Worm (Caenorhabditis elegans) whole organism, L1 larva: ENCODE results near the gene C05B5.11.

Experiments used
- C04F5.9 ChIP-seq: sonication (generic microtip); optimal IDR thresholded peaks from 2 replicates; lab custom pipeline; 2016; ENCODE audit warnings: missing genetic modification characterization, missing compliant biosample characterization
- C16A3.4 ChIP-seq: fragments of 150-350 bp; optimal IDR thresholded peaks from 2 replicates; lab custom pipeline; 2014; ENCODE audit warnings: missing biosample characterization, missing genetic modification characterization
- aha-1 ChIP-seq: fragments of 150-350 bp; optimal IDR thresholded peaks from 2 replicates; lab custom pipeline; 2014; ENCODE audit warnings: missing biosample characterization, missing genetic modification characterization
- alr-1 ChIP-seq: fragments of 200-800 bp; sonication (Bioruptor generic); optimal IDR thresholded peaks from 2 replicates; lab custom pipeline; 2018; ENCODE audit warnings: borderline replicate concordance, mild to moderate bottlenecking, missing genetic modification characterization, missing compliant biosample characterization
- blmp-1 ChIP-seq: fragments of 150-350 bp; optimal IDR thresholded peaks from 2 replicates; lab custom pipeline; 2014; ENCODE audit warnings: missing biosample characterization, missing genetic modification characterization
- ceh-88 ChIP-seq: fragments of 200-800 bp; sonication (Bioruptor generic); IDR thresholded peaks from 2 replicates; pipeline ENCODE4 v1.3.6; 2022; ENCODE audit warnings: missing genetic modification characterization, missing compliant biosample characterization
- dsc-1 ChIP-seq: sonication (generic microtip); optimal IDR thresholded peaks from 2 replicates; lab custom pipeline; 2016; ENCODE audit warnings: mild to moderate bottlenecking, missing genetic modification characterization, missing compliant biosample characterization
- ets-5 ChIP-seq: fragments of 200-800 bp; sonication (Bioruptor generic); IDR thresholded peaks from 2 replicates; pipeline ENCODE4 v1.3.6; 2022; ENCODE audit warnings: missing genetic modification characterization, missing compliant biosample characterization
- fkh-10 ChIP-seq: sonication (generic microtip); optimal IDR thresholded peaks from 2 replicates; lab custom pipeline; 2017; ENCODE audit warnings: missing biosample characterization, missing genetic modification reagents, missing genetic modification characterization
- fkh-4 ChIP-seq: sonication (generic microtip); optimal IDR thresholded peaks from 2 replicates; lab custom pipeline; 2016; ENCODE audit warnings: missing compliant biosample characterization, missing genetic modification characterization, borderline replicate concordance
- fos-1 ChIP-seq: fragments of 150-350 bp; optimal IDR thresholded peaks from 2 replicates; lab custom pipeline; 2014; ENCODE audit warnings: missing biosample characterization, missing genetic modification characterization
- grh-1 ChIP-seq: fragments of 200-800 bp; sonication (Bioruptor generic); IDR thresholded peaks from 2 replicates; pipeline ENCODE4 v1.3.6; 2022; ENCODE audit warnings: missing genetic modification reagents, missing genetic modification characterization, missing compliant biosample characterization
- hlh-4 ChIP-seq: sonication (generic microtip); optimal IDR thresholded peaks from 2 replicates; lab custom pipeline; 2016; ENCODE audit warnings: mild to moderate bottlenecking, missing genetic modification characterization, missing compliant biosample characterization
- hpl-2 ChIP-seq: fragments of 150-350 bp; optimal IDR thresholded peaks from 2 replicates; lab custom pipeline; 2014; ENCODE audit warnings: missing biosample characterization, missing genetic modification reagents, missing genetic modification characterization
- irx-1 ChIP-seq: sonication (generic microtip); optimal IDR thresholded peaks from 2 replicates; lab custom pipeline; 2016; ENCODE audit warnings: missing genetic modification characterization, missing compliant biosample characterization
- jun-1 ChIP-seq: fragments of 150-350 bp; optimal IDR thresholded peaks from 2 replicates; lab custom pipeline; 2014; ENCODE audit warnings: missing biosample characterization, missing genetic modification reagents, missing genetic modification characterization
- lin-14 ChIP-seq: fragments of 200-800 bp; sonication (Bioruptor generic); optimal IDR thresholded peaks from 2 replicates; lab custom pipeline; 2018; ENCODE audit warnings: mild to moderate bottlenecking, missing genetic modification characterization, moderate library complexity, missing compliant biosample characterization
- lir-3 ChIP-seq: sonication (generic microtip); optimal IDR thresholded peaks from 2 replicates; lab custom pipeline; 2016; ENCODE audit warnings: mild to moderate bottlenecking, missing genetic modification characterization, moderate library complexity, missing compliant biosample characterization; ENCODE audit not compliant: poor library complexity
- mep-1 ChIP-seq: fragments of 150-350 bp; optimal IDR thresholded peaks from 2 replicates; lab custom pipeline; 2014; ENCODE audit warnings: missing biosample characterization, missing genetic modification characterization
- nhr-28 ChIP-seq: fragments of 150-350 bp; optimal IDR thresholded peaks from 2 replicates; lab custom pipeline; 2014; ENCODE audit warnings: missing biosample characterization, missing genetic modification characterization
- nhr-47 ChIP-seq: sonication (generic microtip); optimal IDR thresholded peaks from 2 replicates; lab custom pipeline; 2016; ENCODE audit warnings: mild to moderate bottlenecking, missing genetic modification characterization, moderate library complexity, missing compliant biosample characterization
- nhr-71 ChIP-seq: sonication (generic microtip); optimal IDR thresholded peaks from 2 replicates; lab custom pipeline; 2016; ENCODE audit warnings: mild to moderate bottlenecking, missing genetic modification characterization, moderate library complexity, missing compliant biosample characterization
- nhr-76 ChIP-seq: sonication (generic microtip); optimal IDR thresholded peaks from 2 replicates; lab custom pipeline; 2017; ENCODE audit warnings: missing biosample characterization, missing genetic modification characterization
- nhr-77 ChIP-seq: fragments of 150-350 bp; optimal IDR thresholded peaks from 2 replicates; lab custom pipeline; 2014; ENCODE audit warnings: missing biosample characterization, missing genetic modification characterization
- nhr-84 ChIP-seq: sonication (generic microtip); optimal IDR thresholded peaks from 2 replicates; lab custom pipeline; 2017; ENCODE audit warnings: missing biosample characterization, missing genetic modification characterization
- nhr-85 ChIP-seq: sonication (generic microtip); peaks from one replicate; lab custom pipeline; 2016; ENCODE audit warnings: missing genetic modification characterization, inconsistent platforms, missing compliant biosample characterization
- pag-3 ChIP-seq: sonication (generic microtip); optimal IDR thresholded peaks from 2 replicates; lab custom pipeline; 2017; ENCODE audit warnings: missing genetic modification characterization, mild to moderate bottlenecking, missing compliant biosample characterization, antibody characterized with exemption, borderline replicate concordance; ENCODE audit not compliant: insufficient read depth
- rnt-1 ChIP-seq: sonication (generic microtip); optimal IDR thresholded peaks from 2 replicates; lab custom pipeline; 2016; ENCODE audit warnings: mild to moderate bottlenecking, missing genetic modification characterization, moderate library complexity, missing compliant biosample characterization
- skn-1 ChIP-seq: fragments of 150-350 bp; optimal IDR thresholded peaks from 2 replicates; lab custom pipeline; 2014; ENCODE audit warnings: missing biosample characterization, missing genetic modification characterization
- snpc-4 ChIP-seq: fragments of 150-350 bp; optimal IDR thresholded peaks from 2 replicates; lab custom pipeline; 2014; ENCODE audit warnings: missing biosample characterization, missing genetic modification characterization
- tbx-2 ChIP-seq: sonication (generic microtip); optimal IDR thresholded peaks from 2 replicates; lab custom pipeline; 2016; ENCODE audit warnings: missing genetic modification characterization, missing compliant biosample characterization
- unc-130 ChIP-seq: fragments of 150-350 bp; optimal IDR thresholded peaks from 2 replicates; lab custom pipeline; 2017; ENCODE audit warnings: missing biosample characterization, missing genetic modification characterization, inconsistent platforms
- unc-62 ChIP-seq: fragments of 150-350 bp; optimal IDR thresholded peaks from 2 replicates; lab custom pipeline; 2014; ENCODE audit warnings: missing biosample characterization, missing genetic modification reagents, missing genetic modification characterization
- unc-86 ChIP-seq: sonication (generic microtip); optimal IDR thresholded peaks from 2 replicates; lab custom pipeline; 2016; ENCODE audit warnings: missing genetic modification characterization, missing compliant biosample characterization
- unc-98 ChIP-seq: fragments of 200-800 bp; sonication (Bioruptor generic); IDR thresholded peaks from 2 replicates; pipeline ENCODE4 v1.3.6; 2022; ENCODE audit warnings: missing genetic modification characterization, missing compliant biosample characterization
- vab-15 ChIP-seq: sonication (generic microtip); optimal IDR thresholded peaks from 2 replicates; lab custom pipeline; 2017; ENCODE audit warnings: missing genotype, mild to moderate bottlenecking, missing genetic modification characterization, missing compliant biosample characterization
- xbp-1 ChIP-seq: sonication (generic microtip); optimal IDR thresholded peaks from 2 replicates; lab custom pipeline; 2016; ENCODE audit warnings: missing genetic modification characterization, missing compliant biosample characterization
- ztf-11 ChIP-seq, 2 experiments: sonication (generic microtip); optimal IDR thresholded peaks; 2 replicates each; lab custom pipeline; 2016 to 2017; ENCODE audit warnings: missing genetic modification characterization in 2 of 2, missing biosample characterization in 1 of 2, missing compliant biosample characterization in 1 of 2

Gene C05B5.11

DNA sequence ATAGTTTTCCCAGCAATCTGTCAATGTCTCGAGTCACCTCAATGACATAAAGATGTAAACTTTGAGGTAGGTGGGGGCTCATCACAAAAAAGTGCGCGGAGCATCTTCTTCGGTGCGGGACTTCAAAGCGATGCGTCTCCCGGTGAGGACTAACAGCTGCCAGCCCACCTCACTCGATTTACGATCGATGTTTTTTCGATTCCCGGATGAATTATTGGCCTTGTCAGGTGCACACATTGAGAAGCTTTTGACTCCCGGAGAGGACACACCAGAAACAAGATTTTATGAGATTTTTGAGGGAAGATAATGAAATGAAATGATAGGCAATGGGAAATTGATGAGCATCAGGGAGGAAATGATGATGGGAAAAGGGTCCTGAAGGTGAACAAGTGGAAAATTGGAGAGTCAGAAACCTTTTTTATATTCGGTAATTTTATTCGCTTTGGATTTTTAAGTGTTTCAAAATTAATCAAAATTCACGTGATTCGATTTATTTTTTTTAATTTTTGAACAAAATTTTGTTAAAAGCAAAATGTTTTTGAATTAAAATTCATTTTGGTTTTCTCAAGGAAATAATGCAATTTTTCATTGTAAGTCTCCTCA is 17.4 kb upstream of the C05B5.11 start, which contains the start of gene C05B5.12:
Gene C05B5.12 (plus strand): TSS at position 553 of the 603 bp plus-strand sequence.
- TF ChIP-seq nhr-71, result no peak
- peak; percentile 46 for TF ChIP-seq rnt-1 (tag; lab: Kevin White, UChicago)
- no peak for TF ChIP-seq nhr-47 (tag; lab: Kevin White, UChicago)
- no peak for TF ChIP-seq hpl-2 (GFP tag; lab: Kevin White, UChicago)
- no peak for TF ChIP-seq nhr-84
- TF ChIP-seq pag-3 (tag; lab: Kevin White, UChicago), result no peak
- peak; percentile 52 for TF ChIP-seq lin-14 (GFP tag; lab: Kevin White, UChicago)
- no peak for TF ChIP-seq xbp-1 (tag; lab: Kevin White, UChicago)
- TF ChIP-seq nhr-77, result no peak
- TF ChIP-seq fkh-10 (GFP tag; lab: Kevin White, UChicago), result no peak
- TF ChIP-seq unc-130, result no peak
- TF ChIP-seq, all 84 proteins: peak for 2

ce11 chrIII:9988352-9988751 is 16.0 kb upstream of the C05B5.11 start, which contains the start of gene C05B5.1:
Gene C05B5.1, minus strand, starts transcription at chrIII:9988452.
- TF ChIP-seq snpc-4 (no peak), fkh-4 (tag; lab: Kevin White, UChicago) (no peak), skn-1 (no peak)

DNA sequence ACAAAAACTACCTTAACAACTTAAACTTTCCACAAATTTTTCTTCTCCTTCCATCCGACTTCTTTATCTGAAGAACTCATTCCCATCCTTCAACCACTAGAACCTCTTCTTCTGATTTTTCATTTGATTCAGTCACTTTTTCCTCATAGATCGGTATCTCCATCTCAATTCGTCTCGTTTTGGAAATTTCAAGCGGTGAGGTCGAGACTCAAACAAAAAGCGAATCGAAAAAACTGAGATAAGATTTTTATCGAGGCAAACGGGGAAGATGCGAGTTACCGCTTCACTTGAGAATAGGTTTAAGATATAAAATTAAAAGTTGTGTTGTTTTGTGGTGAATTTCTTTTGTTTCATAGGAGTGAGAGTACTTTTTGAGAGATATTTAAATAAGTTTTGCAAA is 13.0 kb upstream of the C05B5.11 start:
- TF ChIP-seq blmp-1 (tag; lab: Kevin White, UChicago), result peak; percentile 82
- no peak for TF ChIP-seq C04F5.9
- TF ChIP-seq fos-1, result no peak
- TF ChIP-seq nhr-28 (tag; lab: Kevin White, UChicago), result no peak
- TF ChIP-seq dsc-1, result no peak
- no peak for TF ChIP-seq alr-1
- TF ChIP-seq mep-1, result peak; percentile 3
- no peak for TF ChIP-seq ets-5 (GFP tag; lab: Robert Waterston, UW)
- no peak for TF ChIP-seq nhr-71
- no peak for TF ChIP-seq nhr-85 (tag; lab: Kevin White, UChicago)
- no peak for TF ChIP-seq jun-1 (tag; lab: Kevin White, UChicago)
- TF ChIP-seq lin-14 (GFP tag; lab: Kevin White, UChicago), result peak; percentile 74
- no peak for TF ChIP-seq irx-1 (tag; lab: Kevin White, UChicago)
- TF ChIP-seq rnt-1 (tag; lab: Kevin White, UChicago), result peak; percentile 14
- TF ChIP-seq unc-98 (GFP tag; lab: Robert Waterston, UW), result no peak

DNA sequence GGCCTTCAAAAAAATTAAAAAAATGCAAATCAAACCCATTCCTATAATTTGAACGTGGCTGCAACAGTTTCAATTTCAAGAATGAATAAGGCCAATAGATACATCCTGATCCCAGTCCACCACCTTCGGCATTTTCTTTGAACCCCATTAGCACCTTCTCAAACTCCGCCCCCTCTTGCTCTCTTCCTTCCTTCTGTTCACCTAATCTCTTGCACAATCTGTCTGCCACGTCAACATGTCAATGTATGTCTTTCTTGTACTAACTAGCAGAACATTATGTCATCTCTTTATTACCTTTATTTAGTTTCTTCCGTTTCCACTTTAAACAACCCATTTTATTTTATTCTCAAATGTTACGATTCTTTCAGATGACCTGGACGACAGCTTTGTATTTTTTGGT is 10.8 kb upstream of the C05B5.11 start, which contains the start of gene C05B5.4:
Gene C05B5.4 (plus strand): TSS at position 351 of the 400 bp plus-strand sequence.
- TF ChIP-seq unc-130, result no peak
- TF ChIP-seq dsc-1, result no peak
- no peak for TF ChIP-seq ztf-11 (tag; optimal IDR thresholded peaks at IDR 0.05; lab: Kevin White, UChicago)
- TF ChIP-seq C04F5.9, result no peak
- TF ChIP-seq aha-1 (tag; lab: Kevin White, UChicago), result no peak
- no peak for TF ChIP-seq nhr-47 (tag; lab: Kevin White, UChicago)
- no peak for TF ChIP-seq grh-1 (GFP tag; lab: Robert Waterston, UW)

DNA sequence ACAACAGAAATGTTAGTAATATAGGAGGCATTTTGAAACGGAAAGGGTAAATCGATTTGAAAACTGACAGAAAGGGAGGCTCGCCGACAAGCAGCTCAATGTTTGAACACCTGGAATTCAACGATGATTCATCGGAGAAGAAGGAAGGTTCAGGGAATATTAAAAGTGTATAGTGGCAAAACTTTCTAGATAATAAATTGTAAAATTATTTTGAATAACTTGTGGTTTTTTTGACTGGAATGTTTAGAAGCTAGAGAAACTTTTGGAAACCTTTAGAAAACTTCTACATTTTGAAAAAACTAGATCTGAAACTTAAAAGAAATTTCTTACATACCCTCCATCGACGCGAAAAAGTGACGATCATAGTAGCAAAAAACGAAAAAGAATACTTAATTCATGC is 6.4 kb upstream of the C05B5.11 start, which contains the start of gene pqn-8:
Gene pqn-8 (minus strand): TSS at position 101 of the 400 bp plus-strand sequence.
- TF ChIP-seq nhr-77 (no peak), hlh-4 (no peak), C16A3.4 (tag; lab: Kevin White, UChicago) (no peak), rnt-1 (tag; lab: Kevin White, UChicago) (no peak), vab-15 (tag; lab: Kevin White, UChicago) (no peak), fkh-4 (tag; lab: Kevin White, UChicago) (no peak), jun-1 (tag; lab: Kevin White, UChicago) (no peak), unc-86 (tag; lab: Kevin White, UChicago) (no peak), C04F5.9 (no peak), lir-3 (tag; lab: Kevin White, UChicago) (no peak), unc-62 (GFP tag; lab: Kevin White, UChicago) (no peak), nhr-76 (no peak), blmp-1 (tag; lab: Kevin White, UChicago) (no peak), ceh-88 (GFP tag; lab: Robert Waterston, UW) (no peak), tbx-2 (no peak)
